Worm (Caenorhabditis elegans): Measurements from ENCODE around the gene emc-5.
"Not testable (repeated sequence)": the region's sequence is repeated elsewhere in the genome, so short reads cannot be mapped to it uniquely, and the experiment has no call there.

emc-5 gene

ce11 chrII:11534429-11535099 lies 38.0 kb downstream of the emc-5 start, which contains the start of gene Y62F5A.12 (continued):
- peak; percentile 65 for TF ChIP-seq F52B5.7 (tag; optimal IDR thresholded peaks at IDR 0.05)
- TF ChIP-seq C06A6.2 (GFP tag; conservative IDR thresholded peaks at IDR 0.05): peak; percentile 82
- TF ChIP-seq lin-40 (tag; optimal IDR thresholded peaks at IDR 0.05): peak; percentile 83
- TF ChIP-seq tbp1 (GFP tag; optimal IDR thresholded peaks at IDR 0.05): peak; percentile 71
- peak; percentile 78 for TF ChIP-seq B0336.3 (GFP tag; IDR thresholded peaks at IDR 0.05)
- peak; percentile 82 for TF ChIP-seq akir-1 (GFP tag; optimal IDR thresholded peaks at IDR 0.05)
- peak; percentile 90 for TF ChIP-seq madf-10 (tag; optimal IDR thresholded peaks at IDR 0.05)
- TF ChIP-seq atf-7 (tag; optimal IDR thresholded peaks at IDR 0.05): peak; percentile 38
- TF ChIP-seq F22D6.2 (tag; optimal IDR thresholded peaks at IDR 0.05): peak; percentile 54
- peak; percentile 81 for TF ChIP-seq hmg-1.2 (GFP tag; IDR thresholded peaks at IDR 0.05)
- 0 out of 2 replicates have a peak, but pooled peaks have one; percentile 67 for TF ChIP-seq Y56A3A.18 (GFP tag; IDR thresholded peaks at IDR 0.05)
- TF ChIP-seq egrh-3 (GFP tag; IDR thresholded peaks at IDR 0.05): peak; percentile 91
- TF ChIP-seq Y79H2A.3 (GFP tag; conservative IDR thresholded peaks at IDR 0.05): peak; percentile 89
- TF ChIP-seq attf-6 (GFP tag; IDR thresholded peaks at IDR 0.05): peak; percentile 74
- TF ChIP-seq aptf-2 (GFP tag; conservative IDR thresholded peaks at IDR 0.05): peak; percentile 96
- peak; percentile 53 for TF ChIP-seq xnd-1 (tag; optimal IDR thresholded peaks at IDR 0.05)
- peak; percentile 1 for TF ChIP-seq gei-17 (GFP tag; optimal IDR thresholded peaks at IDR 0.05)
- peak; percentile 95 for TF ChIP-seq F37B4.10 (GFP tag; IDR thresholded peaks at IDR 0.05)
- peak; percentile 94 for TF ChIP-seq Y95B8A.8 (GFP tag; IDR thresholded peaks at IDR 0.05)
- TF ChIP-seq F39B2.1 (GFP tag; IDR thresholded peaks at IDR 0.05): peak; percentile 34; the same call in 1 of the 2 replicates
- not testable (repeated sequence) for TF ChIP-seq snpc-4 (GFP tag; optimal IDR thresholded peaks at IDR 0.05)
- TF ChIP-seq snpc-4 (tag; optimal IDR thresholded peaks at IDR 0.05): peak in 3 of 4 experiments; percentile 43 to 70 (median 65)
- peak; percentile 94 for TF ChIP-seq rcor-1 (GFP tag; IDR thresholded peaks at IDR 0.05)
- TF ChIP-seq nhr-80 (tag; optimal IDR thresholded peaks at IDR 0.05): peak; percentile 61
- peak; percentile 91 for TF ChIP-seq hsf-1 (GFP tag; IDR thresholded peaks at IDR 0.05)
- peak; percentile 68 for TF ChIP-seq tlf-1 (GFP tag; optimal IDR thresholded peaks at IDR 0.05)
- TF ChIP-seq dox-1 (GFP tag; IDR thresholded peaks at IDR 0.05): peak; percentile 98
- peak; percentile 99 for TF ChIP-seq ztf-25 (GFP tag; IDR thresholded peaks at IDR 0.05)
- TF ChIP-seq zim-3 (tag; optimal IDR thresholded peaks at IDR 0.05): peak; percentile 66
- peak; percentile 14 for TF ChIP-seq nhr-90 (tag; optimal IDR thresholded peaks at IDR 0.05)
- TF ChIP-seq ZK185.1 (tag; optimal IDR thresholded peaks at IDR 0.05; ENCODE audit: poor library complexity, severe bottlenecking): peak; percentile 71
- peak; percentile 58 for TF ChIP-seq snpc-3.4 (tag; optimal IDR thresholded peaks at IDR 0.05)
- peak; percentile 88 for TF ChIP-seq athp-1 (tag; optimal IDR thresholded peaks at IDR 0.05)
- TF ChIP-seq ztf-18 (tag; optimal IDR thresholded peaks at IDR 0.05): peak; percentile 86
- peak; percentile 55 for TF ChIP-seq F49E8.2 (tag; optimal IDR thresholded peaks at IDR 0.05; ENCODE audit: insufficient read depth)
- TF ChIP-seq madf-8 (GFP tag; conservative IDR thresholded peaks at IDR 0.05): peak; percentile 96
- TF ChIP-seq ceh-91 (GFP tag; IDR thresholded peaks at IDR 0.05): peak; percentile 97
- TF ChIP-seq C17E4.6 (GFP tag; IDR thresholded peaks at IDR 0.05): peak; percentile 67
- TF ChIP-seq madf-6 (GFP tag; IDR thresholded peaks at IDR 0.05): peak; percentile 96
- peak; percentile 92 for TF ChIP-seq lir-1 (GFP tag; conservative IDR thresholded peaks at IDR 0.05)
- peak; percentile 68 for TF ChIP-seq ztf-26 (tag; optimal IDR thresholded peaks at IDR 0.05)
- TF ChIP-seq ccch-3 (GFP tag; optimal IDR thresholded peaks at IDR 0.05): peak; percentile 31
- TF ChIP-seq B0019.2 (GFP tag; conservative IDR thresholded peaks at IDR 0.05): peak; percentile 86
- peak; percentile 99 for TF ChIP-seq mcd-1 (GFP tag; IDR thresholded peaks at IDR 0.05)
- peak; percentile 70; the same call in 1 of the 2 replicates for TF ChIP-seq zfh-2 (GFP tag; conservative IDR thresholded peaks at IDR 0.05)
- peak in 1 of 3 experiments; percentile 84 for TF ChIP-seq lin-35 (GFP tag; optimal IDR thresholded peaks at IDR 0.05)
- TF ChIP-seq lsl-1 (GFP tag; optimal IDR thresholded peaks at IDR 0.05): peak; percentile 78

Measured in whole organism, young adult.